Worm (Caenorhabditis elegans): ENCODE results near the gene F29B9.7.
A peak's percentile ranks its signal among the peaks of the same experiment; 100 is the strongest.

Gene F29B9.7

DNA sequence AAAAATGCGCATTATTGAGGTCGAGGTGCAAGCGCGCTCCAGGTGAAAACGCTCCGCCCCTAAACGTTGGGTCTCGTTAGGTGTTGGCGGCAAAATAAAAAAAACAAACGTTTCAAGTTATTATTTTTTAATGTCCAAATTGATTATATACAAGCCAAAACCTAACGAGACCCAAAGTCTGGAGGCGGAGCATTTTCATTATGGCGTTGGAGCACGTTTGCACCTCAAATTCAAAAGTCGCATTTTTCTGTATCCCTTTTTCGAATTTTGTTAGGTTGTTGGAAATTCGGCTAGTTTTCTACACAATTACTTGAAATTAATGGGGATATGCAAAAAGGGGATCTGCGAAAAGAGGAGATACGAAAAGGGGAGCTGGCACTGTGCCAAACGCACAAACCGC, 8.3 kb downstream of the F29B9.7 start, which contains the start of gene col-111:
Gene col-111, minus strand, starts transcription at position 101 of the 400 bp plus-strand sequence.
- TF ChIP-seq mls-2 (tag; optimal IDR thresholded peaks at IDR 0.05), result no peak
- TF ChIP-seq drap-1 (GFP tag; optimal IDR thresholded peaks at IDR 0.05), result no peak
- TF ChIP-seq flh-1 (GFP tag; optimal IDR thresholded peaks at IDR 0.05), result no peak
- no peak for TF ChIP-seq elt-3 (tag; optimal IDR thresholded peaks at IDR 0.05)
- no peak for TF ChIP-seq ceh-39 (tag; optimal IDR thresholded peaks at IDR 0.05)
- TF ChIP-seq sem-2 (GFP tag; optimal IDR thresholded peaks at IDR 0.05), result no peak
- TF ChIP-seq nhr-2 (tag; optimal IDR thresholded peaks at IDR 0.05), result no peak
- no peak for TF ChIP-seq nhr-28 (tag; optimal IDR thresholded peaks at IDR 0.05)

- no peak for TF ChIP-seq unc-62 (GFP tag; optimal IDR thresholded peaks at IDR 0.05)
- TF ChIP-seq tbx-8 (GFP tag; optimal IDR thresholded peaks at IDR 0.05), result no peak
- TF ChIP-seq nhr-2 (tag; optimal IDR thresholded peaks at IDR 0.05), result no peak
- TF ChIP-seq blmp-1 (tag; optimal IDR thresholded peaks at IDR 0.05), result no peak
- no peak for TF ChIP-seq snpc-4 (tag; optimal IDR thresholded peaks at IDR 0.05)
- TF ChIP-seq M03D4.4 (tag; optimal IDR thresholded peaks at IDR 0.05), result no peak
- no peak for TF ChIP-seq ztf-11 (tag; optimal IDR thresholded peaks at IDR 0.05)
- TF ChIP-seq nhr-237 (tag; optimal IDR thresholded peaks at IDR 0.05), result no peak
Observed at ce11 chrIV:4659277-4659676, 9.7 kb downstream of the F29B9.7 start, which contains the start of gene mrps-21. mrps-21 (minus strand) TSS chrIV:4659517.

- TF ChIP-seq unc-39 (tag; optimal IDR thresholded peaks at IDR 0.05) (no peak), hlh-1 (tag; optimal IDR thresholded peaks at IDR 0.05) (peak; percentile 22), mep-1 (tag; optimal IDR thresholded peaks at IDR 0.05) (peak; percentile 77), lin-32 (GFP tag; optimal IDR thresholded peaks at IDR 0.05) (peak; percentile 55), lin-13 (tag; optimal IDR thresholded peaks at IDR 0.05) (peak; percentile 75), zip-8 (tag; optimal IDR thresholded peaks at IDR 0.05) (no peak), elt-3 (tag; optimal IDR thresholded peaks at IDR 0.05) (no peak), nhr-237 (tag; optimal IDR thresholded peaks at IDR 0.05) (peak; percentile 89), lsy-2 (tag; optimal IDR thresholded peaks at IDR 0.05) (peak; percentile 68), nhr-12 (tag; optimal IDR thresholded peaks at IDR 0.05) (no peak), cnd-1 (tag; optimal IDR thresholded peaks at IDR 0.05) (peak; percentile 75), unc-120 (tag; optimal IDR thresholded peaks at IDR 0.05; ENCODE audit: poor library complexity, severe bottlenecking) (peak; percentile 30), tbx-8 (GFP tag; optimal IDR thresholded peaks at IDR 0.05) (peak; percentile 57), ceh-39 (tag; optimal IDR thresholded peaks at IDR 0.05) (peak; percentile 34), unc-62 (GFP tag; optimal IDR thresholded peaks at IDR 0.05) (no peak), bed-3 (GFP tag; optimal IDR thresholded peaks at IDR 0.05) (peak; percentile 47), ceh-83 (GFP tag; optimal IDR thresholded peaks at IDR 0.05) (peak; percentile 60), nhr-76 (tag; optimal IDR thresholded peaks at IDR 0.05) (no peak), ceh-43 (GFP tag; optimal IDR thresholded peaks at IDR 0.05) (peak; percentile 5), snpc-4 (tag; optimal IDR thresholded peaks at IDR 0.05) (no peak), ces-1 (GFP tag; optimal IDR thresholded peaks at IDR 0.05) (peak; percentile 70), ztf-11 (tag; optimal IDR thresholded peaks at IDR 0.05) (no peak), pha-4 (tag; optimal IDR thresholded peaks at IDR 0.05) (peak; percentile 28), mab-5 (tag; optimal IDR thresholded peaks at IDR 0.05) (no peak), sptf-1 (tag; optimal IDR thresholded peaks at IDR 0.05) (peak; percentile 80), ham-2 (GFP tag; optimal IDR thresholded peaks at IDR 0.05) (peak; percentile 61), drap-1 (GFP tag; optimal IDR thresholded peaks at IDR 0.05) (peak; percentile 77), flh-1 (GFP tag; optimal IDR thresholded peaks at IDR 0.05) (no peak), M03D4.4 (tag; optimal IDR thresholded peaks at IDR 0.05) (no peak), sem-2 (GFP tag; optimal IDR thresholded peaks at IDR 0.05) (peak; percentile 48), mls-2 (tag; optimal IDR thresholded peaks at IDR 0.05) (peak; percentile 77)
Observed at ce11 chrIV:4660151-4661041, 10.8 kb downstream of the F29B9.7 start, which contains the start of the genes F29B9.11 and jmjd-1.2. F29B9.11 (minus strand) TSS chrIV:4660201. jmjd-1.2 (plus strand) TSS chrIV:4660991.

- TF ChIP-seq nhr-237 (tag; optimal IDR thresholded peaks at IDR 0.05) (no peak), drap-1 (GFP tag; optimal IDR thresholded peaks at IDR 0.05) (no peak)
Observed at ce11 chrIV:4665079-4665478, 15.5 kb downstream of the F29B9.7 start, which contains the start of gene F29B9.1. F29B9.1 (plus strand) TSS chrIV:4665379.

Data from whole organism, mixed stage, embryonic.